Worm (Caenorhabditis elegans) whole organism, early embryonic: ENCODE results near the gene Y43F8B.13.

Source experiments
- B0310.2 ChIP-seq: sonication (generic microtip); optimal IDR thresholded peaks from 2 replicates; lab custom pipeline; 2016; ENCODE audit warnings: mild to moderate bottlenecking, missing genetic modification characterization, missing compliant biosample characterization
- F13C5.2 ChIP-seq: sonication (generic microtip); optimal IDR thresholded peaks from 2 replicates; lab custom pipeline; 2017; ENCODE audit warnings: mild to moderate bottlenecking, missing genetic modification characterization, inconsistent platforms, missing compliant biosample characterization
- aly-1 ChIP-seq: sonication (generic microtip); optimal IDR thresholded peaks from 2 replicates; lab custom pipeline; 2016; ENCODE audit warnings: missing genetic modification characterization, missing compliant biosample characterization
- ama-1 ChIP-seq: fragments of 150-350 bp; optimal IDR thresholded peaks from 2 replicates; lab custom pipeline; 2014
- ceh-13 ChIP-seq: fragments of 200-800 bp; sonication (Bioruptor generic); optimal IDR thresholded peaks from 2 replicates; lab custom pipeline; 2018; ENCODE audit warnings: mild to moderate bottlenecking, missing genetic modification characterization, missing compliant biosample characterization
- ceh-36 ChIP-seq: sonication (generic microtip); optimal IDR thresholded peaks from 2 replicates; lab custom pipeline; 2016; ENCODE audit warnings: missing genetic modification characterization, inconsistent platforms, missing compliant biosample characterization
- ets-7 ChIP-seq: sonication (generic microtip); optimal IDR thresholded peaks from 2 replicates; lab custom pipeline; 2016; ENCODE audit warnings: missing genotype, missing genetic modification characterization, missing compliant biosample characterization
- flt-1 ChIP-seq: fragments of 200-800 bp; sonication (Bioruptor generic); IDR thresholded peaks from 2 replicates; pipeline ENCODE4 v1.3.6; 2022; ENCODE audit warnings: missing genetic modification characterization, missing compliant biosample characterization
- hmbx-1 ChIP-seq: sonication (generic microtip); optimal IDR thresholded peaks from 2 replicates; lab custom pipeline; 2016; ENCODE audit warnings: mild to moderate bottlenecking, missing genetic modification characterization, missing compliant biosample characterization
- hmg-4 ChIP-seq: fragments of 200-800 bp; sonication (Bioruptor generic); optimal IDR thresholded peaks from 2 replicates; lab custom pipeline; 2018; ENCODE audit warnings: mild to moderate bottlenecking, missing genetic modification characterization, missing compliant biosample characterization
- hnd-1 ChIP-seq: sonication (generic microtip); optimal IDR thresholded peaks from 2 replicates; lab custom pipeline; 2016; ENCODE audit warnings: missing genetic modification characterization, missing compliant biosample characterization
- pes-1 ChIP-seq: fragments of 200-800 bp; sonication (Bioruptor generic); IDR thresholded peaks from 2 replicates; pipeline ENCODE4 v1.3.6; 2022; ENCODE audit warnings: missing genetic modification reagents, missing genetic modification characterization, missing compliant biosample characterization
- scrt-1 ChIP-seq: fragments of 200-800 bp; sonication (Bioruptor generic); IDR thresholded peaks from 2 replicates; pipeline ENCODE4 v1.3.6; 2022; ENCODE audit warnings: missing genetic modification characterization, missing compliant biosample characterization
- sea-1 ChIP-seq: fragments of 200-800 bp; sonication (Bioruptor generic); conservative IDR thresholded peaks from 2 replicates; pipeline ENCODE4 v1.3.6; 2022; ENCODE audit warnings: missing genetic modification characterization, missing compliant biosample characterization
- tbx-11 ChIP-seq: fragments of 200-800 bp; sonication (Bioruptor generic); IDR thresholded peaks from 2 replicates; pipeline ENCODE4 v1.3.6; 2022; ENCODE audit warnings: missing genetic modification characterization, missing compliant biosample characterization
- tbx-37 ChIP-seq: fragments of 200-800 bp; sonication (Bioruptor generic); conservative IDR thresholded peaks from 2 replicates; pipeline ENCODE4 v1.3.6; 2022; ENCODE audit warnings: missing genetic modification reagents, missing genetic modification characterization, missing compliant biosample characterization
- tra-4 ChIP-seq: sonication (generic microtip); optimal IDR thresholded peaks from 2 replicates; lab custom pipeline; 2017; ENCODE audit warnings: missing genetic modification characterization, missing compliant biosample characterization

Y43F8B.13 gene

DNA sequence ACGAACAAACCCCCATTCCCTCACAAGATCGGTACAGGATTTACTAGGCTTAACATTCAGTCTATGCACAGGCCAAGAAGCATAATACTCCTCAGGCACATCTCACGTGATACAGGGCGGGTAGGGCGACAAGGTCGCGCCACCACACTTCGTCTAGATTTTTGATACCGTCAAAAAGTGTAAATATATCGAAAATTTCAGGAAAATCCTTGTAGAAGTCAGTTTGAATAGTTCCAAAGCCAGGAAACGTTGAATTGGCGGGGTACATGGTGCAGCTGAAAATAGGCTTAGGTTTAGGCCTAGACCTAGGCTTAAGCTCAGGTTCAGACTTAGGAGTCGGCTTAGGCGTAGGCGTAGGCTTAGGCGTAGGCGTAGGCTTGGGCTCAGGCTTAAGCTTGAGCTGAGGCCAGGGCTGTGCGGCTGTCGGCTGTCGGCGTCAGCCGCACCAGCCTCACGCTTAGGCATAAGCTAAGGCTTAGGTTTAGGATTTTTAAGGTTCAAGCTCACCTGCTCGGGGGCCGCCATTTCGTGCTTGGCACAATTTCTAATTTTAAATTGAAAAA, 25.3 kb upstream of the Y43F8B.13 start:
- TF ChIP-seq hmg-4 (peak; percentile 26), tbx-37 (GFP tag; lab: Robert Waterston, UW) (no peak), ceh-36 (peak; percentile 50)

DNA sequence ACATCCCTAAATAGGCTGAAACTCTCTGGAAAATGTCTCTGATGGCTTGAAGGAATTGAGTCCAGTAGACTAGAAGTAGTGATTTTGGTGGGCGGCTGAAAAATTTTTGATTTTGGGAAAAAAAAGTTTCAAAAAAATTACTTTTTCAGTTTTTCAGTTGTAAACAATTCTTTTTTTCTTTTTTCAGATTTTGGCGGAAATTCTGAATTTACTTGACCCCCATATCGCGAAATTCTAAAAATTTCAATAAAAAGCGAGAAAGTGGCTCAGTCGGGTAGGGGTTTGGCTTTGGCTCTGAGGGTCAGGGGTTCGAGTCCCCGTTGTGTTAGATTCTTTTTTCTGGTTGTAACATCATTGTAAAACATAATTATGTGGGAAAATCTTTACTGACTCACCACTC, 24.7 kb upstream of the Y43F8B.13 start, which contains the start of gene srw-85:
srw-85 (minus strand) TSS at position 101 of the 400 bp plus-strand sequence.
- TF ChIP-seq B0310.2 (tag; lab: Kevin White, UChicago), result no peak
- TF ChIP-seq tbx-11, result no peak
- no peak for TF ChIP-seq ceh-13
- TF ChIP-seq hmbx-1 (tag; lab: Kevin White, UChicago), result no peak
- no peak for TF ChIP-seq tra-4
- no peak for TF ChIP-seq sea-1 (GFP tag; lab: Robert Waterston, UW)
- TF ChIP-seq hnd-1 (tag; lab: Kevin White, UChicago), result no peak
- no peak for TF ChIP-seq ets-7 (tag; lab: Kevin White, UChicago)
- no peak for TF ChIP-seq F13C5.2
- no peak for TF ChIP-seq aly-1 (tag; lab: Kevin White, UChicago)
- TF ChIP-seq scrt-1, result no peak
- no peak for TF ChIP-seq tbx-37 (GFP tag; lab: Robert Waterston, UW)

DNA sequence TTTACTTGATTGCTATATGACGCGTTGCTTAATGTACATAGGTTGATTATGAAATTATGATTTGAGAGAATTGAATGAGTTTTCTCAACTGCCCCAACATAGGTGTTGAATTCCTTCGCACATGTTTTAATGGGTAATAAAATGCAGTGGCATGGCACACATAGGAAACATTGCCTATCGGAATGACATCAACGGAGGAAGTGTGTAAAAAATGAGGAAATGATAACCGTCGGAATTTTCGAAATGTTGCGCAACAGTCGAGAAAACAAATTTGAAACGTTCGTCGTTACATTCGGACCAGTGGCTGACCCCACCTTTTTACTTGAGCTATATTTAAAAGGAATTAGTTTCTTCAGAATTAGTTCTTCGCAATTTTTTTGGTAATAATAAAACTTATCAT, 23.7 kb upstream of the Y43F8B.13 start:
- TF ChIP-seq F13C5.2, result no peak
- TF ChIP-seq hnd-1 (tag; lab: Kevin White, UChicago), result no peak
- no peak for TF ChIP-seq aly-1 (tag; lab: Kevin White, UChicago)
- no peak for TF ChIP-seq flt-1
- no peak for TF ChIP-seq pes-1 (GFP tag; lab: Robert Waterston, UW)
- TF ChIP-seq tbx-11, result no peak
- TF ChIP-seq ceh-36, result no peak
- no peak for TF ChIP-seq ama-1
- no peak for TF ChIP-seq scrt-1

DNA sequence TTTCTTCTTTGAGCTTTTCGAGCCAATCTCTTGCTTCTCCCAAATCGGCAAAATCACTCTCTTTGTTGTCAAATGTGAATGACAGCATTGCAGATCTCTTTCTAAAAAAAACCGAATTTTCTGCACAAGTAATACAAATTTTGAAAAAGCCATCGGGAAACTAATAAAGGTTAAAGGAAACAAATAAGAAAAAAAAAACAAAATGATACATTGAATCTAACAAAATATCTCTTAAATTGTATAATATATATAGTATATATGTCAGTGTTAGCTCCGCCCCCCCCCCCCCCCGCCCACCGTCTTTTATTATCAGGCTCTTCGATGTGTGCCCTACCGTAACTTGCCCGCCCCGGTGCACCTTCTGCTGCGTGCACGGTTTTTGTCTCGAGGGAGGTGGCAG, 22.8 kb upstream of the Y43F8B.13 start, which contains the start of gene C25F9.11:
C25F9.11 (minus strand) TSS at position 101 of the 400 bp plus-strand sequence.
- no peak for TF ChIP-seq pes-1 (GFP tag; lab: Robert Waterston, UW)

DNA sequence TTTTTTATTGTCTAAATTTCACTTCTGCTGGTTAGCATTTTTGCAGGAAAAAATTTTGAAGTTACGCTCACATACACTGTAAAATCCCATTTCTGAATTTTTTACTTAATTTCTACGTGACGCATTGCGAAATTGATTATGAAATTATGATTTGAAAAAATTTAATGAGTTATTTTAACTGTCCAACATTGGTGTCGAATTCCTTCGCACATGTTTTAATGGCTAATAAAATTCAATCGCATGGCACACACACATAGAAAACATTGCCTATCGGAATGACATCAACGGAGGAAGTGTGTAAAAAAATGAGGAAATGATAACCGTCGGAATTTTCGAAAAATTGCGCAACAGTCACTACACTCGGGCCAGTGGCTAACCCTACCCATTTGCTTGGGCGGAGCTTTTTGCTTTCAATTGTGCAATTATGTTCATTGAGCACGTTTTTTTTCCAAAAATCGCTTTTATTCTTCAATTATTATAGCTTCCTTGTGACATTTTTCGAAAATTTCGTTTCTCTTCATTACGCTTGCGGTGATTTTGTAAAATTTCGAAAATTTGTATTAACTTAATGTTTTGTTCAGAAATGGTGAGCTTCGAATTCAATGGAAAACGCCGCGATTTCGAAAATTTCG, 21.8 kb upstream of the Y43F8B.13 start, which contains the start of gene C25F9.16:
C25F9.16 (plus strand) TSS at position 582 of the 632 bp plus-strand sequence.
- no peak for TF ChIP-seq scrt-1
- TF ChIP-seq hmbx-1 (tag; lab: Kevin White, UChicago), result no peak
- TF ChIP-seq F13C5.2, result no peak
- TF ChIP-seq B0310.2 (tag; lab: Kevin White, UChicago), result no peak
- TF ChIP-seq sea-1 (GFP tag; lab: Robert Waterston, UW), result no peak
- TF ChIP-seq tbx-37 (GFP tag; lab: Robert Waterston, UW), result no peak
- no peak for TF ChIP-seq pes-1 (GFP tag; lab: Robert Waterston, UW)

DNA sequence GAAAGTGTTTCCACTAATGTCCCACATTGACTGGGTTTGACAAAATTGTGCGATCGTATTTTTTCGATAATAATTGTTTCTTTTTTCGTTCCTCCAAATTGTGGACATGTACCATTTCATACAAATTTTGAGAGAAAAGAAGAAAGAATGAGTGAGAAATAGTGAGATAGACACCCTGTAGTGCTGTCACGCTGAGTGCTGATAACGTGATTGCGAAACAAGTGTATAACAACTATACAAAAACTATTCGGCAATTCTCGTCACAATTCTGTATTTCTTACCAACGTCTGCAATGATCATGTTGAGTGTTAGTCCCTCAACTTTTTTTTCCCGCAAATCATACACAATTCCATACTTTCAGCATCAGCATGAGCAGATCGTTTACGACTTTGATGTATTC, 19.4 kb upstream of the Y43F8B.13 start, which contains the start of gene C25F9.14:
C25F9.14 (plus strand) TSS at position 178 of the 400 bp plus-strand sequence.
- no peak for TF ChIP-seq ceh-13
- no peak for TF ChIP-seq flt-1
- TF ChIP-seq pes-1 (GFP tag; lab: Robert Waterston, UW), result no peak
- no peak for TF ChIP-seq hmg-4

DNA sequence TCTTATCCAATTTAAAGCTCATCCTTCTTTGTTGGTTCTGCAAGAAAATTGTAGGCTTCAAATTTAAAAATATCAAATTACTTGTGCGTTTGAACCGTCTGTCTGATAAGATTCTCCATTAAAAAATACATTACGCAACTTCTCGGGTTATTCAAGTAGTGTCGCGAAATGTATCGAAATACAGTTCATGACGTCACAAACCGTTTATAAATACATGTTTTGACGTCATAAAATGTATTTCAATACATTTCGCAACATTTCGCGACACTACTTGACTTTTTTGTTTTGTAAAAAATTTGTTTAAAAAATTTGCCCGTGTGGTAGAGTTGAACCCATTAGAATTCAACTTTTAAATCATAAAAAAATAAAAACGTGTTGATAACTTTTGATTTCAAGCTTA, 12.2 kb upstream of the Y43F8B.13 start:
- TF ChIP-seq pes-1 (GFP tag; lab: Robert Waterston, UW) (no peak), scrt-1 (no peak), tbx-37 (GFP tag; lab: Robert Waterston, UW) (no peak), tra-4 (no peak), F13C5.2 (no peak), hnd-1 (tag; lab: Kevin White, UChicago) (no peak), aly-1 (tag; lab: Kevin White, UChicago) (no peak), tbx-11 (no peak), sea-1 (GFP tag; lab: Robert Waterston, UW) (no peak), ets-7 (tag; lab: Kevin White, UChicago) (no peak), ceh-36 (no peak), hmg-4 (no peak)

DNA sequence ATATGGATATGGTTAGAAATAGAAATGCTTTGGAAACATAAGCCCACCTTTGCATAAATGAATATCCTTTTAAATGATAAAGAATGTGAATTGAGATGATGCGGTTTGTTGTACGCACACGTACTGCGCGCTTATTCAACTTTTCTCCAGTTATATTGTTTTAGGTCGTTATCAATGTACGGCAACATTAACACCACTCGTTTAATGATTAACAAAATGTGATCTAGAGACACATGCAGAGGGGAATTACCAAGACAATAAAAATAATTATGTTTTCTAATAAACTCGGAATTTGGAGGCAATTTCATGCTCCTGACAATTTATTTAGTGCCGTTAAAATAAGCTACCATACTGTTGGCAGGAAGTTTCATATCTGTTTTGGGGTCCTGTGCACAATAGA, 10.3 kb upstream of the Y43F8B.13 start, which contains the start of gene M04C3.1:
M04C3.1 (minus strand) TSS at position 164 of the 400 bp plus-strand sequence.
- no peak for TF ChIP-seq hnd-1 (tag; lab: Kevin White, UChicago)
- no peak for TF ChIP-seq tbx-11
- no peak for TF ChIP-seq flt-1
- TF ChIP-seq ama-1, result no peak
- TF ChIP-seq tra-4, result no peak
- no peak for TF ChIP-seq F13C5.2
- TF ChIP-seq tbx-37 (GFP tag; lab: Robert Waterston, UW), result no peak
- no peak for TF ChIP-seq B0310.2 (tag; lab: Kevin White, UChicago)
- no peak for TF ChIP-seq hmbx-1 (tag; lab: Kevin White, UChicago)
- TF ChIP-seq ets-7 (tag; lab: Kevin White, UChicago), result no peak
- no peak for TF ChIP-seq hmg-4

DNA sequence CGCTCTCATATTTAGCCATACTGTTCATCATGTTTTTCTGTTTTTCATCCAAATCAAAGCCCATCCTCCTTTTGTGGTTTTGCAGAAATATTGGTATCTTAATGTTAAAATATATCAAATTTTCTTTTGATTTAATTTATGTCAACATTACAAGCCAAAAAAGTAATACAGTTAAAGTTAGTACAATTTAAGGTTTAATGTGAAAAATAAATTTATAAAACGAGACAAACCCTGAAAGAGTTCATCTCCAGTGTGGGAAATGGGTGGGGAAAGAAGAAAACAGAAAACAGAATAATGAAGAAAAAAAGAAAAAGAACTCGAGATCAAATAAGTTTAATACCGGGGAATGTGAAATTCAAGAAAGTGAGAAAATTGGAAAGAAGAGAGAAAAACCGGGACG, 6.9 kb upstream of the Y43F8B.13 start, which contains the start of gene M04C3.2:
M04C3.2 (minus strand) TSS at position 101 of the 400 bp plus-strand sequence.
- TF ChIP-seq scrt-1 (no peak), hmbx-1 (tag; lab: Kevin White, UChicago) (no peak), aly-1 (tag; lab: Kevin White, UChicago) (no peak), F13C5.2 (no peak), B0310.2 (tag; lab: Kevin White, UChicago) (no peak), sea-1 (GFP tag; lab: Robert Waterston, UW) (no peak)
